Worm (Caenorhabditis elegans) whole organism, L1 larva: ENCODE results near the gene skr-17.

Source experiments
- C16A3.4 ChIP-seq: fragments of 150-350 bp; optimal IDR thresholded peaks from 2 replicates; lab custom pipeline; 2014; ENCODE audit warnings: missing biosample characterization, missing genetic modification characterization
- F16B12.6 ChIP-seq: fragments of 150-350 bp; optimal IDR thresholded peaks from 2 replicates; lab custom pipeline; 2014; ENCODE audit warnings: missing biosample characterization, missing genetic modification characterization
- aly-2 ChIP-seq: fragments of 150-350 bp; optimal IDR thresholded peaks from 2 replicates; lab custom pipeline; 2014; ENCODE audit warnings: missing biosample characterization, missing genetic modification characterization
- blmp-1 ChIP-seq: fragments of 150-350 bp; optimal IDR thresholded peaks from 2 replicates; lab custom pipeline; 2014; ENCODE audit warnings: missing biosample characterization, missing genetic modification characterization
- ceh-63 ChIP-seq: fragments of 200-800 bp; sonication (Bioruptor generic); optimal IDR thresholded peaks from 2 replicates; lab custom pipeline; 2018; ENCODE audit warnings: mild to moderate bottlenecking, missing genetic modification characterization, missing compliant biosample characterization
- ceh-88 ChIP-seq: fragments of 200-800 bp; sonication (Bioruptor generic); IDR thresholded peaks from 2 replicates; pipeline ENCODE4 v1.3.6; 2022; ENCODE audit warnings: missing genetic modification characterization, missing compliant biosample characterization
- ceh-90 ChIP-seq: sonication (generic microtip); optimal IDR thresholded peaks from 2 replicates; lab custom pipeline; 2016; ENCODE audit warnings: missing genetic modification characterization, missing compliant biosample characterization
- dsc-1 ChIP-seq: sonication (generic microtip); optimal IDR thresholded peaks from 2 replicates; lab custom pipeline; 2016; ENCODE audit warnings: mild to moderate bottlenecking, missing genetic modification characterization, missing compliant biosample characterization
- fkh-10 ChIP-seq: sonication (generic microtip); optimal IDR thresholded peaks from 2 replicates; lab custom pipeline; 2017; ENCODE audit warnings: missing biosample characterization, missing genetic modification reagents, missing genetic modification characterization
- fos-1 ChIP-seq: fragments of 150-350 bp; optimal IDR thresholded peaks from 2 replicates; lab custom pipeline; 2014; ENCODE audit warnings: missing biosample characterization, missing genetic modification characterization
- hlh-4 ChIP-seq: sonication (generic microtip); optimal IDR thresholded peaks from 2 replicates; lab custom pipeline; 2016; ENCODE audit warnings: mild to moderate bottlenecking, missing genetic modification characterization, missing compliant biosample characterization
- lin-13 ChIP-seq: fragments of 150-350 bp; optimal IDR thresholded peaks from 2 replicates; lab custom pipeline; 2014; ENCODE audit warnings: missing biosample characterization, missing genetic modification reagents, missing genetic modification characterization
- lin-15B ChIP-seq: fragments of 150-350 bp; sonication (generic microtip); optimal IDR thresholded peaks from 3 replicates; lab custom pipeline; 2014; ENCODE audit warnings: missing biosample characterization, missing genetic modification characterization
- mef-2 ChIP-seq: fragments of 150-350 bp; optimal IDR thresholded peaks from 2 replicates; lab custom pipeline; 2014; ENCODE audit warnings: missing biosample characterization, missing genetic modification characterization
- nhr-28 ChIP-seq: fragments of 150-350 bp; optimal IDR thresholded peaks from 2 replicates; lab custom pipeline; 2014; ENCODE audit warnings: missing biosample characterization, missing genetic modification characterization
- nhr-71 ChIP-seq: sonication (generic microtip); optimal IDR thresholded peaks from 2 replicates; lab custom pipeline; 2016; ENCODE audit warnings: mild to moderate bottlenecking, missing genetic modification characterization, moderate library complexity, missing compliant biosample characterization
- nhr-84 ChIP-seq: sonication (generic microtip); optimal IDR thresholded peaks from 2 replicates; lab custom pipeline; 2017; ENCODE audit warnings: missing biosample characterization, missing genetic modification characterization
- pax-3 ChIP-seq: fragments of 200-800 bp; sonication (Bioruptor generic); optimal IDR thresholded peaks from 2 replicates; lab custom pipeline; 2018; ENCODE audit warnings: mild to moderate bottlenecking, missing genetic modification characterization, moderate library complexity, missing compliant biosample characterization
- snpc-4 ChIP-seq: fragments of 150-350 bp; optimal IDR thresholded peaks from 2 replicates; lab custom pipeline; 2014; ENCODE audit warnings: missing biosample characterization, missing genetic modification characterization
- tbx-2 ChIP-seq: sonication (generic microtip); optimal IDR thresholded peaks from 2 replicates; lab custom pipeline; 2016; ENCODE audit warnings: missing genetic modification characterization, missing compliant biosample characterization
- tlp-1 ChIP-seq: fragments of 150-350 bp; optimal IDR thresholded peaks from 2 replicates; lab custom pipeline; 2014; ENCODE audit warnings: missing biosample characterization, missing genetic modification characterization
- unc-86 ChIP-seq: sonication (generic microtip); optimal IDR thresholded peaks from 2 replicates; lab custom pipeline; 2016; ENCODE audit warnings: missing genetic modification characterization, missing compliant biosample characterization
- zip-4 ChIP-seq: fragments of 200-800 bp; sonication (Bioruptor generic); optimal IDR thresholded peaks from 2 replicates; lab custom pipeline; 2018; ENCODE audit warnings: mild to moderate bottlenecking, missing genetic modification characterization, moderate library complexity, missing compliant biosample characterization
- ztf-11 ChIP-seq, 2 experiments: sonication (generic microtip); optimal IDR thresholded peaks; 2 replicates each; lab custom pipeline; 2016 to 2017; ENCODE audit warnings: missing genetic modification characterization in 2 of 2, missing biosample characterization in 1 of 2, missing compliant biosample characterization in 1 of 2
- ztf-4 ChIP-seq: fragments of 150-350 bp; optimal IDR thresholded peaks from 2 replicates; lab custom pipeline; 2014; ENCODE audit warnings: missing biosample characterization, missing genetic modification characterization

The skr-17 gene

DNA sequence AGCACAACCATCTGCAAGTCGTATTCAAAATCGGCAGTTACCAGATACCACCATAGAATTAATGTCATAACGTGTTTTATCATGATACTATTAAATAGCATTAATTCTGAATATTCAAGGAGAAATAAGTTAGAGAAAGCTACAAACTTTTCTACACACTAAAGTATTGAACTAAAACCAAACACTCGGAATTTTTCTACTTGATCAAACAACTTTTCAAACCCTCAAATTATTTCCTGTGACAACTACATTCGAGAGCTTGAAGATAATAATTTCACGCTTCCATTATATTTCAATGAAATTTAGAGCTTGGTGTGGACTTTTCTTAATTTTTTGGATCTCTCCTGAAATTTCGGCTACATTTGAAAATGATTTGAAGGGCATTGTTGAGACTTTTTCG is 39.1 kb downstream of the skr-17 start, which contains the start of gene irld-47:
Gene irld-47, minus strand, starts transcription at position 101 of the 400 bp plus-strand sequence.
- TF ChIP-seq ceh-88 (GFP tag; lab: Robert Waterston, UW) (no peak), ztf-11 (tag; optimal IDR thresholded peaks at IDR 0.05; lab: Kevin White, UChicago) (no peak), blmp-1 (tag; lab: Kevin White, UChicago) (no peak), fos-1 (tag; lab: Kevin White, UChicago) (no peak), tbx-2 (tag; lab: Kevin White, UChicago) (no peak), unc-86 (tag; lab: Kevin White, UChicago) (no peak), nhr-84 (tag; lab: Kevin White, UChicago) (no peak)

- no peak for TF ChIP-seq ceh-63
- no peak for TF ChIP-seq mef-2 (tag; lab: Kevin White, UChicago)
- TF ChIP-seq pax-3: no peak
- no peak for TF ChIP-seq ztf-4
- TF ChIP-seq lin-15B (tag; lab: Kevin White, UChicago): no peak
- no peak for TF ChIP-seq C16A3.4
These were observed 41.8 kb downstream of the skr-17 start, which contains the start of gene srw-62 for ce11 chrII:7825107-7825506. Gene srw-62, plus strand, starts transcription at chrII:7825407.

ce11 chrII:7827883-7828282 is 44.6 kb downstream of the skr-17 start:
- no peak for TF ChIP-seq aly-2 (tag; lab: Kevin White, UChicago)
- TF ChIP-seq ceh-90: no peak
- TF ChIP-seq pax-3: peak; percentile 41
- TF ChIP-seq lin-13: no peak
- TF ChIP-seq dsc-1 (tag; lab: Kevin White, UChicago): peak; percentile 83

- TF ChIP-seq dsc-1 (tag; lab: Kevin White, UChicago): peak; percentile 3
- TF ChIP-seq ztf-4: no peak
- no peak for TF ChIP-seq fos-1 (tag; lab: Kevin White, UChicago)
- TF ChIP-seq fkh-10 (GFP tag; lab: Kevin White, UChicago): no peak
- TF ChIP-seq zip-4 (GFP tag; lab: Kevin White, UChicago): no peak
- TF ChIP-seq, all 84 proteins: peak for 1
These were observed 46.3 kb downstream of the skr-17 start for ce11 chrII:7829616-7830015.

DNA sequence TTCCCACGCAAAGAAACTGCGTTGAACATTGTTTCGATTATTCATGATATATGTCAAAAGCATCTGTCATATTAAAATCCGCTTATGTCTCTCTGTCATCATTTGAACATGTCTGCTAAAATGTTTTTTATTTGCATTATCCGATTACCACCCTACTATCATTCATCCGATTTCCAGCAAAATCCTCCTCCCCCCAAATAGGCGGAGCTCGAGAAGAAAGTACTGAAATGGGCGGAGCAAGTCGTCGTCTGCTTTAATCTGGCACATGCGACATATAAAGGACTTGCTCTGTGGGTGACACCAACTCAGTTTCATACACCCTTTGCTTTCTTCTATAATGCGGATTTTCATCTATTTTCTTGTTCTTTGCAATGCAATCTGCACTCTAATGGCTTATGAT is 48.7 kb downstream of the skr-17 start, which contains the start of gene T09A5.14:
Gene T09A5.14, plus strand, starts transcription at position 301 of the 400 bp plus-strand sequence.
- no peak for TF ChIP-seq F16B12.6 (tag; lab: Kevin White, UChicago)
- TF ChIP-seq nhr-28 (tag; lab: Kevin White, UChicago): no peak
- no peak for TF ChIP-seq nhr-71 (tag; lab: Kevin White, UChicago)
- no peak for TF ChIP-seq snpc-4 (tag; lab: Kevin White, UChicago)
- no peak for TF ChIP-seq tlp-1 (tag; lab: Kevin White, UChicago)
- peak; percentile 46 for TF ChIP-seq dsc-1 (tag; lab: Kevin White, UChicago)
- TF ChIP-seq hlh-4: no peak
- TF ChIP-seq, all 84 proteins: peak for 1
